Worm (Caenorhabditis elegans): ENCODE results near the gene F36D3.4.

ce11 chrV:16508667-16509066, 8.9 kb downstream of the F36D3.4 start, which contains the start of gene srr-3:
- TF ChIP-seq dao-5 (tag; optimal IDR thresholded peaks at IDR 0.05) (no peak), him-1 (tag; optimal IDR thresholded peaks at IDR 0.05) (no peak)
